Worm (Caenorhabditis elegans): ENCODE data around the gene gtf-2H1.

Gene gtf-2H1

ce11 chrIV:274185-274584 lies 42.6 kb upstream of the gtf-2H1 start, which contains the start of gene sma-10 (continued):
- TF ChIP-seq egl-27 (tag; optimal IDR thresholded peaks at IDR 0.05): no peak

ce11 chrIV:273299-273698 lies 41.7 kb upstream of the gtf-2H1 start, which contains the start of gene srh-282:
Gene srh-282, minus strand, starts transcription at chrIV:273399.
- TF ChIP-seq zag-1 (tag; optimal IDR thresholded peaks at IDR 0.05) (no peak), tra-1 (GFP tag; IDR thresholded peaks at IDR 0.05) (no peak), nhr-77 (tag; optimal IDR thresholded peaks at IDR 0.05) (no peak), lin-15B (tag; optimal IDR thresholded peaks at IDR 0.05) (no peak), tag-97 (GFP tag; IDR thresholded peaks at IDR 0.05) (no peak), nhr-11 (tag; optimal IDR thresholded peaks at IDR 0.05) (no peak), spr-3 (GFP tag; optimal IDR thresholded peaks at IDR 0.05) (no peak), lin-39 (tag; optimal IDR thresholded peaks at IDR 0.05) (no peak), mxl-2 (GFP tag; conservative IDR thresholded peaks at IDR 0.05) (no peak), php-3 (GFP tag; IDR thresholded peaks at IDR 0.05) (no peak)

- TF ChIP-seq gei-8 (GFP tag; optimal IDR thresholded peaks at IDR 0.05) (no peak), skn-1 (tag; optimal IDR thresholded peaks at IDR 0.05) (no peak), lim-7 (GFP tag; IDR thresholded peaks at IDR 0.05) (no peak), jun-1 (tag; optimal IDR thresholded peaks at IDR 0.05) (no peak), lin-15B (tag; optimal IDR thresholded peaks at IDR 0.05) (no peak), egl-43 (GFP tag; IDR thresholded peaks at IDR 0.05) (no peak), ctbp-1 (GFP tag; IDR thresholded peaks at IDR 0.05) (no peak), ama-1 (optimal IDR thresholded peaks at IDR 0.05) (no peak), F37D6.2 (tag; optimal IDR thresholded peaks at IDR 0.05) (no peak), nhr-76 (tag; optimal IDR thresholded peaks at IDR 0.05) (no peak), nhr-41 (GFP tag; IDR thresholded peaks at IDR 0.05) (no peak), nhr-48 (tag; optimal IDR thresholded peaks at IDR 0.05) (no peak), Y5F2A.4 (GFP tag; optimal IDR thresholded peaks at IDR 0.05) (no peak), dve-1 (tag; optimal IDR thresholded peaks at IDR 0.05; ENCODE audit: insufficient read depth) (no peak), nhr-6 (tag; optimal IDR thresholded peaks at IDR 0.05) (no peak), pha-4 (GFP tag; IDR thresholded peaks at IDR 0.05) (no peak), pha-4 (tag; optimal IDR thresholded peaks at IDR 0.05) (no peak), mdl-1 (tag; optimal IDR thresholded peaks at IDR 0.05) (no peak), nhr-237 (tag; optimal IDR thresholded peaks at IDR 0.05) (no peak)
Measured at ce11 chrIV:269107-269506, 37.5 kb upstream of the gtf-2H1 start, which contains the start of gene T21D12.11. Gene T21D12.11, plus strand, starts transcription at chrIV:269407.

- TF ChIP-seq lir-3 (tag; optimal IDR thresholded peaks at IDR 0.05) (no peak), nhr-76 (tag; optimal IDR thresholded peaks at IDR 0.05) (no peak), ama-1 (optimal IDR thresholded peaks at IDR 0.05) (no peak), cey-2 (tag; optimal IDR thresholded peaks at IDR 0.05; ENCODE audit: borderline replicate concordance, insufficient read depth) (no peak), mep-1 (tag; optimal IDR thresholded peaks at IDR 0.05) (no peak), egl-43 (GFP tag; IDR thresholded peaks at IDR 0.05) (no peak), ztf-7 (tag; optimal IDR thresholded peaks at IDR 0.05) (no peak), saeg-2 (GFP tag; IDR thresholded peaks at IDR 0.05) (no peak), ctbp-1 (GFP tag; IDR thresholded peaks at IDR 0.05) (no peak), nhr-41 (GFP tag; IDR thresholded peaks at IDR 0.05) (no peak), ztf-11 (tag; optimal IDR thresholded peaks at IDR 0.05) (no peak), Y5F2A.4 (GFP tag; optimal IDR thresholded peaks at IDR 0.05) (no peak), nhr-28 (tag; optimal IDR thresholded peaks at IDR 0.05) (no peak), lin-39 (tag; optimal IDR thresholded peaks at IDR 0.05) (no peak)
Measured at ce11 chrIV:266148-266547, 34.6 kb upstream of the gtf-2H1 start, which contains the start of gene T21D12.12. Gene T21D12.12, plus strand, starts transcription at chrIV:266448.

All from whole organism, L4 larva.